Worm (Caenorhabditis elegans): Measurements from ENCODE around the gene far-1.

The far-1 gene

DNA sequence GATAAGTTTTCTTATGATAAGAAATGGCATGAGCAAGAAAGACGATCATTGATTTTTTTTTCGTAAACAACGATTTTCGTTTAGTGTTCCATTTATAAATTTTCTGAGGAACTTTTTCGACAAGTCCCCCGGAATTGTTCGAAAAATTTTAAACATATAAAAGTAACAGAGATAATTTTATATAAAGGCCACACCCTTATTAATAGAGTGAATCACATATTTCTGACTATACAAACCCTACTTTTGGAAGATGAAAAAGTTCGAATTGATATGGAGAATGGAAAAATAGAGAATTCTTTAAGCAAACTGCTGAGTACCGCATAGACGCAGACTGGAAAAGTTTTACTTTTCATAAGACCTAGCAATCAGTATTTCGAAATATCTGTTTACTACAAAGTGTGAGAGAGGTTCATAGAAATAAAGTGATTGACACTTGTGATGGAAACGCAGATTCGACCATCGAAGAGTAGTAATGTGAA, 29.8 kb downstream of the far-1 start (continued):
- peak in 1 of 2 experiments; percentile 17 for TF ChIP-seq egl-27 (tag; optimal IDR thresholded peaks at IDR 0.05)
- no peak for TF ChIP-seq ces-1 (GFP tag; optimal IDR thresholded peaks at IDR 0.05)
- TF ChIP-seq pax-3 (tag; optimal IDR thresholded peaks at IDR 0.05), result peak; percentile 81
- peak; percentile 43 for TF ChIP-seq zip-4 (GFP tag; optimal IDR thresholded peaks at IDR 0.05)
- no peak for TF ChIP-seq efl-3 (GFP tag; optimal IDR thresholded peaks at IDR 0.05)
- peak; percentile 23 for TF ChIP-seq lin-15B (tag; optimal IDR thresholded peaks at IDR 0.05)
- no peak for TF ChIP-seq unc-30 (tag; optimal IDR thresholded peaks at IDR 0.05)
- peak; percentile 36 for TF ChIP-seq pag-3 (tag; optimal IDR thresholded peaks at IDR 0.05; ENCODE audit: borderline replicate concordance, insufficient read depth)
- no peak for TF ChIP-seq unc-62 (GFP tag; optimal IDR thresholded peaks at IDR 0.05)
- no peak for TF ChIP-seq mef-2 (tag; optimal IDR thresholded peaks at IDR 0.05)
- TF ChIP-seq nhr-85 (tag), result peak; percentile 95
- peak; percentile 81 for TF ChIP-seq lin-14 (GFP tag; optimal IDR thresholded peaks at IDR 0.05)
- TF ChIP-seq fkh-10 (GFP tag; optimal IDR thresholded peaks at IDR 0.05), result no peak
- TF ChIP-seq F16B12.6 (tag; optimal IDR thresholded peaks at IDR 0.05), result peak; percentile 30
- TF ChIP-seq ceh-90 (tag; optimal IDR thresholded peaks at IDR 0.05), result no peak
- peak; percentile 64 for TF ChIP-seq xbp-1 (tag; optimal IDR thresholded peaks at IDR 0.05)
- TF ChIP-seq vab-15 (tag; optimal IDR thresholded peaks at IDR 0.05), result no peak
- TF ChIP-seq alr-1 (tag; optimal IDR thresholded peaks at IDR 0.05; ENCODE audit: borderline replicate concordance), result no peak
- no peak for TF ChIP-seq nhr-76 (tag; optimal IDR thresholded peaks at IDR 0.05)
- no peak for TF ChIP-seq unc-98 (GFP tag; IDR thresholded peaks at IDR 0.05)
- TF ChIP-seq snu-23 (GFP tag; optimal IDR thresholded peaks at IDR 0.05), result peak; percentile 89
- peak; percentile 35 for TF ChIP-seq hpl-2 (GFP tag; optimal IDR thresholded peaks at IDR 0.05)
- peak; percentile 68 for TF ChIP-seq grh-1 (GFP tag; IDR thresholded peaks at IDR 0.05)
- peak; percentile 4 for TF ChIP-seq unc-86 (tag; optimal IDR thresholded peaks at IDR 0.05)
- peak; percentile 6 for TF ChIP-seq tbx-2 (tag; optimal IDR thresholded peaks at IDR 0.05)
- TF ChIP-seq ets-5 (GFP tag; IDR thresholded peaks at IDR 0.05), result no peak
- TF ChIP-seq dsc-1 (tag; optimal IDR thresholded peaks at IDR 0.05), result peak; percentile 52
- no peak for TF ChIP-seq nhr-77 (tag; optimal IDR thresholded peaks at IDR 0.05)
- TF ChIP-seq nhr-90 (tag; optimal IDR thresholded peaks at IDR 0.05; ENCODE audit: poor library complexity), result peak; percentile 70
- TF ChIP-seq C16A3.4 (tag; optimal IDR thresholded peaks at IDR 0.05), result peak; percentile 76
- TF ChIP-seq nhr-28 (tag; optimal IDR thresholded peaks at IDR 0.05), result no peak
- TF ChIP-seq C04F5.9 (tag; optimal IDR thresholded peaks at IDR 0.05), result peak; percentile 21
- peak; percentile 97 for TF ChIP-seq ama-1 (optimal IDR thresholded peaks at IDR 0.05)
- peak; percentile 99 for TF ChIP-seq aly-2 (tag; optimal IDR thresholded peaks at IDR 0.05)
- TF ChIP-seq ztf-4 (tag; optimal IDR thresholded peaks at IDR 0.05), result peak; percentile 91
- TF ChIP-seq pqm-1 (tag; optimal IDR thresholded peaks at IDR 0.05), result no peak
- TF ChIP-seq lin-13 (GFP tag; optimal IDR thresholded peaks at IDR 0.05), result peak; percentile 73
- no peak for TF ChIP-seq Y116A8C.19 (tag; optimal IDR thresholded peaks at IDR 0.05; ENCODE audit: borderline replicate concordance)
- no peak for TF ChIP-seq hlh-4 (tag; optimal IDR thresholded peaks at IDR 0.05)
- peak; percentile 11 for TF ChIP-seq sox-4 (tag; optimal IDR thresholded peaks at IDR 0.05)
- TF ChIP-seq ceh-63 (GFP tag; optimal IDR thresholded peaks at IDR 0.05), result no peak
- TF ChIP-seq nhr-11 (tag; optimal IDR thresholded peaks at IDR 0.05), result no peak
- TF ChIP-seq nhr-12 (tag; optimal IDR thresholded peaks at IDR 0.05), result no peak
- no peak for TF ChIP-seq unc-130 (tag; optimal IDR thresholded peaks at IDR 0.05)

DNA sequence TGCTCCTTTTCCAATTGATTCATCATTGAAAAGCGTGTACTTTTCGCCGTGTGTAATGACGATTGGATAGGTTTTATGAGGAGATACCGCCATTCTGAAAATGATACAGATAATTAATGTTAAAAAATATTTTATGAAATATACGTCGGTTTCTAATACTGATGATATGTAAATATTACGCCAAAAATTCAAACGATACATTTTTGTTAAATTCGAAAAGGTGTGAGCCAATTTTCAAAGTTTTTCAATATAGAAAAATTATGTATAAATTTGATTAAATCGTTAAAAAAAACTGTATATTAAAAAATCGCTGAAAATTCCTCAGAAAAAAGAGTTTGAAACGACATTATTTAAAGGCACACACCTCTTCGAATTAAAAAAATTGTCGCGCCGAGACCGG, 30.4 kb downstream of the far-1 start, which contains the start of gene ikke-1:
TSS of gene ikke-1 (minus strand) at position 101 of the 400 bp plus-strand sequence.
- TF ChIP-seq blmp-1 (tag; optimal IDR thresholded peaks at IDR 0.05), result no peak
- TF ChIP-seq fkh-10 (GFP tag; optimal IDR thresholded peaks at IDR 0.05), result no peak
- TF ChIP-seq F16B12.6 (tag; optimal IDR thresholded peaks at IDR 0.05), result no peak
- TF ChIP-seq lin-15B (tag; optimal IDR thresholded peaks at IDR 0.05), result no peak
- no peak for TF ChIP-seq alr-1 (tag; optimal IDR thresholded peaks at IDR 0.05; ENCODE audit: borderline replicate concordance)
- no peak for TF ChIP-seq swsn-7 (tag; optimal IDR thresholded peaks at IDR 0.05)
- TF ChIP-seq elt-2 (tag; optimal IDR thresholded peaks at IDR 0.05), result no peak
- TF ChIP-seq hlh-17 (GFP tag; optimal IDR thresholded peaks at IDR 0.05; ENCODE audit: borderline replicate concordance), result no peak
- TF ChIP-seq ztf-11 (tag; optimal IDR thresholded peaks at IDR 0.05), result no peak
- TF ChIP-seq fos-1 (tag; optimal IDR thresholded peaks at IDR 0.05), result no peak
- TF ChIP-seq ceh-82 (tag; optimal IDR thresholded peaks at IDR 0.05), result no peak
- TF ChIP-seq tbx-2 (tag; optimal IDR thresholded peaks at IDR 0.05), result no peak
- TF ChIP-seq isw-1 (GFP tag; IDR thresholded peaks at IDR 0.05), result no peak
